Fruit fly (Drosophila melanogaster): ENCODE measurements around the gene CG11470.

Gene CG11470

DNA sequence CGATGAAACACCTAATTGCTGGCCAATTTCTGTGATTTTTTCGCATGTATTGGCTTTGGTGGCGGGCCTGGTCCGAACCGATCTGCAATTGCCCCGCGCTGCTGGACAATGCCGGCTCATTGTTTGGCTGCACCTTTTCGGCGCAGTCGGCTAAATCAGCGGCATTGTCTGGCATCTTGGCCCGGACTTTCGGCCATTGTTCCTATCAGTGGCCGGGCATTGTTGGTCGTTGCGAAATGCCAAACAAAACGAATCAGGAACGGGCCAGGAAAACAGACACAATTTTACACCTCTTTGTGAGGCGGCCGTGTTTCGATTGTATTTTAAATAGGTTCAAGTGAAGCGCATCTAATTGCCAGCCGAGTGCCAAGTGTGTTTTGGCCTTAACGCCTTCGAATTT lies 44.4 kb downstream of the CG11470 start:
- TF ChIP-seq pan (optimal IDR thresholded peaks at IDR 0.05) (no peak), Myc (optimal IDR thresholded peaks at IDR 0.05) (no peak), h (GFP tag; optimal IDR thresholded peaks at IDR 0.05) (no peak), Rel (GFP tag; optimal IDR thresholded peaks at IDR 0.05) (no peak), Rel (tag; optimal IDR thresholded peaks at IDR 0.05) (no peak)

DNA sequence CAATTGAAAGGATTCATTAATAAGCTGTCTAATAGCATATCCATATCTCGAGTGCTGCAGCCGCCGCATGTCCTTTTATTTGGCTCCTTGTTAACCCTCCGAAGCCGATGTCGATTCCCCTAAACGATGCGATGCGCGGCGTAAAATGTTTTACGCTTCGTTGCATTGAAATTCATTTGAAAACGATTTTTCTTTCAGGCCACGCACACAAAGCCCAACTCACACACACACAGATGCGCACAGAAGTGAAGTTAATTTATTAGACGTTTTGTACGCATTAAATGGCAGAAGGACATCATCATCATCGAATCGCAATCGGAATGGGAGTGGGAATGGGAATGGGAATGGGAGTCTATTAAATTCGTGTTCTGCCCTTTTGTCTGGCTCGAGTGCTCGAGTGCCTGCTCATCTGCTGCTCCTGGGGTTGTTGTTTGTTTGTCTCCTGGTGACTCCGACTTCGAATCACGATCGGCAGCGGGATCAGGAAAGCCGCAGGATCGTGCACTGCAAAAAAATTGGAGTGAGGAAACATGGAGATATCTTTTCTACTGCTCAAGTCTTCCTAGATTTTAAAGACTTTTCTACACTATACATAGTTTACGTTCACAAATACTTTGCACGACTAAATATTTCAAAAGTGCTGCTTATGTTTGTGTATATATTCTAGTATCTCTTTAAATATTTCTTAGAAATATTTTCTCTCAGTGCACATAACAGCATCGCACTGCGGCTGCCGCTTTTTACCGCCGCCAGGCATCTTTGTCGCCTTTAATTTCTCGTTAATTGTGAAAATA lies 48.4 kb downstream of the CG11470 start:
- no peak for TF ChIP-seq sv (GFP tag; optimal IDR thresholded peaks at IDR 0.05)
- TF ChIP-seq sage (GFP tag; optimal IDR thresholded peaks at IDR 0.05) = no peak
- no peak for TF ChIP-seq h (GFP tag; optimal IDR thresholded peaks at IDR 0.05)
- no peak for TF ChIP-seq tai (GFP tag; optimal IDR thresholded peaks at IDR 0.05)
- no peak for TF ChIP-seq GATAd (GFP tag; optimal IDR thresholded peaks at IDR 0.05)
- no peak for TF ChIP-seq rgr (GFP tag; optimal IDR thresholded peaks at IDR 0.05)
- TF ChIP-seq psq (GFP tag; optimal IDR thresholded peaks at IDR 0.05) = no peak
- TF ChIP-seq woc (GFP tag; optimal IDR thresholded peaks at IDR 0.05) = no peak
- no peak for TF ChIP-seq CG9705 (GFP tag; optimal IDR thresholded peaks at IDR 0.05)
- no peak for TF ChIP-seq CrebA (GFP tag; optimal IDR thresholded peaks at IDR 0.05; ENCODE audit: borderline replicate concordance)
- TF ChIP-seq Jra (GFP tag; optimal IDR thresholded peaks at IDR 0.05) = no peak
- TF ChIP-seq jim (GFP tag; optimal IDR thresholded peaks at IDR 0.05) = no peak
- TF ChIP-seq CG32264 (GFP tag; optimal IDR thresholded peaks at IDR 0.05) = no peak
- TF ChIP-seq Dfd (GFP tag; optimal IDR thresholded peaks at IDR 0.05) = no peak
- TF ChIP-seq ey (GFP tag; optimal IDR thresholded peaks at IDR 0.05) = no peak

All from whole organism, wandering third instar larva.